Worm (Caenorhabditis elegans): ENCODE measurements around the gene ell-1.

The ell-1 gene

DNA sequence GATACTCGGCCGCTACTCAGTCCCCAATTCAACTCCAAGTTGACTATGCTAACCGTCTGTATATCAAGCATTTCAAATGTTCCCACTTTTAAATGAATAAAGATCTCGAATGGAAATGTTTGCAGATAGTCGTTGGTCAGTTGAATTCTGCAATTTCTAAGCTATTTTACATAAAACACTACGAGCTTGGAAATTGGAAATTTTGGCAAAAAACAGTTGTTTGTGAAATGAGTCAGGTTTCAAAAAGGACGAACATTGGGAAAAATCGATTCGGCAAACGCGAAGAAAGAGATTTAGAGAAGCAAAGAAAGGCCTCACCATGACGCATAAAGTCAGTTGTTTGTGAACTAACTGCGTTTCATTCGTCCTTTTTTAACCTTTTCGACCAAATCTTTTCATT, 52.7 kb downstream of the ell-1 start (continued):
- TF ChIP-seq nhr-27 (tag; optimal IDR thresholded peaks at IDR 0.05) (no peak), nhr-120 (GFP tag; IDR thresholded peaks at IDR 0.05) (no peak), madf-3 (GFP tag; IDR thresholded peaks at IDR 0.05) (0 out of 2 replicates have a peak, but pooled peaks have one; percentile 56), die-1 (tag; optimal IDR thresholded peaks at IDR 0.05) (no peak), ceh-40 (GFP tag; IDR thresholded peaks at IDR 0.05) (0 out of 2 replicates have a peak, but pooled peaks have one; percentile 31), aptf-3 (GFP tag; IDR thresholded peaks at IDR 0.05) (no peak), ztf-28 (GFP tag; IDR thresholded peaks at IDR 0.05) (no peak), madf-8 (GFP tag; conservative IDR thresholded peaks at IDR 0.05) (no peak), ekl-4 (GFP tag; IDR thresholded peaks at IDR 0.05) (0 out of 2 replicates have a peak, but pooled peaks have one; percentile 19), ztf-26 (tag; optimal IDR thresholded peaks at IDR 0.05) (no peak), rpc-1 (optimal IDR thresholded peaks at IDR 0.05) (no peak), rpc-1 (tag; optimal IDR thresholded peaks at IDR 0.05) (no peak), snpc-4 (GFP tag; optimal IDR thresholded peaks at IDR 0.05) (no peak), snpc-4 (tag; optimal IDR thresholded peaks at IDR 0.05) (peak in 1 of 4 experiments; percentile 17), nhr-179 (tag; optimal IDR thresholded peaks at IDR 0.05) (no peak), lsy-27 (tag; optimal IDR thresholded peaks at IDR 0.05; ENCODE audit: borderline replicate concordance, insufficient read depth) (no peak), F57C9.4 (tag; optimal IDR thresholded peaks at IDR 0.05) (no peak), efl-1 (GFP tag; optimal IDR thresholded peaks at IDR 0.05) (peak; percentile 3), let-526 (GFP tag; IDR thresholded peaks at IDR 0.05) (no peak), rec-8 (tag; optimal IDR thresholded peaks at IDR 0.05) (no peak), chd-7 (tag; optimal IDR thresholded peaks at IDR 0.05) (no peak), ccch-3 (GFP tag; optimal IDR thresholded peaks at IDR 0.05) (no peak), hsf-1 (GFP tag; IDR thresholded peaks at IDR 0.05) (peak; percentile 66), rcor-1 (GFP tag; IDR thresholded peaks at IDR 0.05) (peak; percentile 48; the same call in 1 of the 2 replicates), mcd-1 (GFP tag; IDR thresholded peaks at IDR 0.05) (no peak), lir-1 (GFP tag; conservative IDR thresholded peaks at IDR 0.05) (no peak), tlf-1 (GFP tag; optimal IDR thresholded peaks at IDR 0.05) (no peak), ztf-3 (GFP tag; optimal IDR thresholded peaks at IDR 0.05) (no peak), D2030.7 (GFP tag; IDR thresholded peaks at IDR 0.05) (no peak), repo-1 (tag; optimal IDR thresholded peaks at IDR 0.05) (no peak), Y95B8A.8 (GFP tag; IDR thresholded peaks at IDR 0.05) (peak; percentile 12; the same call in 1 of the 2 replicates), lin-54 (GFP tag; optimal IDR thresholded peaks at IDR 0.05) (peak; percentile 29), hmg-1.2 (GFP tag; IDR thresholded peaks at IDR 0.05) (peak; percentile 52), ceh-58 (GFP tag; IDR thresholded peaks at IDR 0.05) (0 out of 2 replicates have a peak, but pooled peaks have one; percentile 41), ztf-25 (GFP tag; IDR thresholded peaks at IDR 0.05) (no peak), nhr-80 (tag; optimal IDR thresholded peaks at IDR 0.05) (no peak), T07F8.4 (tag; optimal IDR thresholded peaks at IDR 0.05) (no peak), akir-1 (GFP tag; optimal IDR thresholded peaks at IDR 0.05) (no peak), madf-10 (tag; optimal IDR thresholded peaks at IDR 0.05) (no peak), let-607 (tag; optimal IDR thresholded peaks at IDR 0.05) (no peak), F33H1.4 (GFP tag; IDR thresholded peaks at IDR 0.05) (peak; percentile 40), F57A8.1 (GFP tag; optimal IDR thresholded peaks at IDR 0.05) (no peak), nfya-1 (tag; optimal IDR thresholded peaks at IDR 0.05; ENCODE audit: borderline replicate concordance, insufficient read depth) (no peak), ZK185.1 (tag; optimal IDR thresholded peaks at IDR 0.05; ENCODE audit: poor library complexity, severe bottlenecking) (no peak), dox-1 (GFP tag; IDR thresholded peaks at IDR 0.05) (no peak), F10E7.11 (tag; optimal IDR thresholded peaks at IDR 0.05) (no peak), lin-26 (GFP tag; IDR thresholded peaks at IDR 0.05) (peak; percentile 71; the same call in 1 of the 2 replicates), bed-1 (GFP tag; IDR thresholded peaks at IDR 0.05) (no peak), mel-28 (tag; optimal IDR thresholded peaks at IDR 0.05; ENCODE audit: borderline replicate concordance) (no peak)
